Worm (Caenorhabditis elegans) whole organism, L2 larva: ENCODE data around the gene ZK666.11.

Source experiments
- C34F6.9 ChIP-seq: fragments of 150-350 bp; optimal IDR thresholded peaks from 2 replicates; lab custom pipeline; 2014; ENCODE audit warnings: missing biosample characterization, missing genetic modification characterization
- F13H6.1 ChIP-seq: sonication (generic microtip); optimal IDR thresholded peaks from 2 replicates; lab custom pipeline; 2016; ENCODE audit warnings: missing genetic modification characterization, missing compliant biosample characterization
- R02D3.7 ChIP-seq: fragments of 150-350 bp; optimal IDR thresholded peaks from 2 replicates; lab custom pipeline; 2014; ENCODE audit warnings: missing biosample characterization, missing genetic modification characterization
- Y55F3AM.14 ChIP-seq: fragments of 200-800 bp; sonication (Bioruptor generic); optimal IDR thresholded peaks from 2 replicates; lab custom pipeline; 2018; ENCODE audit warnings: mild to moderate bottlenecking, missing genetic modification characterization, missing compliant biosample characterization
- ZK546.5 ChIP-seq: sonication (generic microtip); optimal IDR thresholded peaks from 2 replicates; lab custom pipeline; 2017; ENCODE audit warnings: missing biosample characterization, missing genetic modification characterization
- alr-1 ChIP-seq: fragments of 150-350 bp; optimal IDR thresholded peaks from 2 replicates; lab custom pipeline; 2014; ENCODE audit warnings: missing biosample characterization, missing genetic modification characterization
- aly-2 ChIP-seq: fragments of 150-350 bp; optimal IDR thresholded peaks from 2 replicates; lab custom pipeline; 2014; ENCODE audit warnings: missing biosample characterization, missing genetic modification characterization
- blmp-1 ChIP-seq: sonication (generic microtip); optimal IDR thresholded peaks from 2 replicates; lab custom pipeline; 2017; ENCODE audit warnings: missing genetic modification characterization, mild to moderate bottlenecking, missing compliant biosample characterization, antibody characterized with exemption, moderate library complexity; ENCODE audit not compliant: insufficient read depth
- ceh-16 ChIP-seq: fragments of 150-350 bp; optimal IDR thresholded peaks from 2 replicates; lab custom pipeline; 2014; ENCODE audit warnings: missing biosample characterization, missing genetic modification characterization
- ceh-82 ChIP-seq: fragments of 150-350 bp; optimal IDR thresholded peaks from 2 replicates; lab custom pipeline; 2014; ENCODE audit warnings: missing biosample characterization, missing genetic modification characterization
- crh-2 ChIP-seq: sonication (generic microtip); optimal IDR thresholded peaks from 2 replicates; lab custom pipeline; 2017; ENCODE audit warnings: missing biosample characterization, missing genetic modification characterization
- dmd-4 ChIP-seq: sonication (generic microtip); optimal IDR thresholded peaks from 2 replicates; lab custom pipeline; 2017; ENCODE audit warnings: missing biosample characterization, missing genetic modification characterization
- egl-27 ChIP-seq: sonication (generic microtip); optimal IDR thresholded peaks from 3 replicates; lab custom pipeline; 2017; ENCODE audit warnings: missing biosample characterization, missing genetic modification reagents, missing genetic modification characterization
- elt-1 ChIP-seq: fragments of 150-350 bp; optimal IDR thresholded peaks from 2 replicates; lab custom pipeline; 2014; ENCODE audit warnings: missing biosample characterization, missing genetic modification characterization
- elt-3 ChIP-seq: sonication (generic microtip); optimal IDR thresholded peaks from 2 replicates; lab custom pipeline; 2017; ENCODE audit warnings: missing biosample characterization, missing genetic modification characterization
- fos-1 ChIP-seq: fragments of 150-350 bp; optimal IDR thresholded peaks from 2 replicates; lab custom pipeline; 2014; ENCODE audit warnings: missing biosample characterization, missing genetic modification characterization
- gmeb-1 ChIP-seq: fragments of 150-350 bp; optimal IDR thresholded peaks from 2 replicates; lab custom pipeline; 2014; ENCODE audit warnings: missing biosample characterization, missing genetic modification characterization
- lin-11 ChIP-seq: fragments of 150-350 bp; sonication (generic microtip); optimal IDR thresholded peaks from 2 replicates; lab custom pipeline; 2014; ENCODE audit warnings: missing biosample characterization, missing genetic modification characterization, inconsistent platforms, mixed read lengths
- lin-13 ChIP-seq: fragments of 150-350 bp; optimal IDR thresholded peaks from 2 replicates; lab custom pipeline; 2014; ENCODE audit warnings: missing biosample characterization, missing genetic modification reagents, missing genetic modification characterization
- lin-39 ChIP-seq: fragments of 150-350 bp; optimal IDR thresholded peaks from 2 replicates; lab custom pipeline; 2014; ENCODE audit warnings: missing biosample characterization, missing genetic modification reagents, missing genetic modification characterization
- lsy-2 ChIP-seq, 2 experiments: fragments of 150-350 bp in 1 of 2; sonication (generic microtip) in 1 of 2; optimal IDR thresholded peaks; 2 replicates each; lab custom pipeline; 2014 to 2017; ENCODE audit warnings: missing biosample characterization in 2 of 2, missing genetic modification characterization in 2 of 2
- nhr-10 ChIP-seq: sonication (generic microtip); optimal IDR thresholded peaks from 2 replicates; lab custom pipeline; 2017; ENCODE audit warnings: missing biosample characterization, missing genetic modification characterization
- nhr-12 ChIP-seq: fragments of 150-350 bp; optimal IDR thresholded peaks from 2 replicates; lab custom pipeline; 2014; ENCODE audit warnings: missing biosample characterization, missing genetic modification characterization
- nhr-129 ChIP-seq: fragments of 150-350 bp; optimal IDR thresholded peaks from 2 replicates; lab custom pipeline; 2014; ENCODE audit warnings: missing biosample characterization, missing genetic modification characterization
- nhr-21 ChIP-seq: fragments of 150-350 bp; optimal IDR thresholded peaks from 2 replicates; lab custom pipeline; 2014; ENCODE audit warnings: missing biosample characterization, missing genetic modification characterization
- nhr-23 ChIP-seq: fragments of 150-350 bp; optimal IDR thresholded peaks from 2 replicates; lab custom pipeline; 2014; ENCODE audit warnings: missing biosample characterization, missing genetic modification reagents, missing genetic modification characterization
- nhr-237 ChIP-seq: fragments of 150-350 bp; optimal IDR thresholded peaks from 2 replicates; lab custom pipeline; 2014; ENCODE audit warnings: missing biosample characterization, missing genetic modification characterization
- nhr-25 ChIP-seq: fragments of 150-350 bp; sonication (generic microtip); optimal IDR thresholded peaks from 3 replicates; lab custom pipeline; 2014; ENCODE audit warnings: missing biosample characterization, missing genetic modification characterization
- nhr-6 ChIP-seq: fragments of 150-350 bp; optimal IDR thresholded peaks from 2 replicates; lab custom pipeline; 2014; ENCODE audit warnings: missing biosample characterization, missing genetic modification characterization
- nhr-77 ChIP-seq: fragments of 150-350 bp; optimal IDR thresholded peaks from 2 replicates; lab custom pipeline; 2014; ENCODE audit warnings: missing biosample characterization, missing genetic modification characterization
- peb-1 ChIP-seq: fragments of 150-350 bp; optimal IDR thresholded peaks from 2 replicates; lab custom pipeline; 2014; ENCODE audit warnings: missing biosample characterization, missing genetic modification characterization
- sem-4 ChIP-seq: fragments of 150-350 bp; optimal IDR thresholded peaks from 2 replicates; lab custom pipeline; 2014; ENCODE audit warnings: missing biosample characterization, missing genetic modification reagents, missing genetic modification characterization
- skn-1 ChIP-seq: sonication (generic microtip); optimal IDR thresholded peaks from 2 replicates; lab custom pipeline; 2017; ENCODE audit warnings: missing biosample characterization, missing genetic modification characterization
- sma-3 ChIP-seq: sonication (generic microtip); optimal IDR thresholded peaks from 2 replicates; lab custom pipeline; 2016; ENCODE audit warnings: missing genetic modification reagents, missing genetic modification characterization, missing compliant biosample characterization
- sma-9 ChIP-seq, 2 experiments: fragments of 150-350 bp in 1 of 2; sonication (generic microtip) in 1 of 2; optimal IDR thresholded peaks; 2 replicates each; lab custom pipeline; 2014 to 2016; ENCODE audit warnings: missing genetic modification characterization in 2 of 2, mild to moderate bottlenecking in 1 of 2, missing biosample characterization in 1 of 2, missing compliant biosample characterization in 1 of 2, missing genetic modification reagents in 1 of 2, moderate library complexity in 1 of 2
- unc-39 ChIP-seq: fragments of 150-350 bp; optimal IDR thresholded peaks from 2 replicates; lab custom pipeline; 2014; ENCODE audit warnings: missing biosample characterization, missing genetic modification characterization
- unc-55 ChIP-seq: fragments of 150-350 bp; sonication (generic microtip); optimal IDR thresholded peaks from 3 replicates; lab custom pipeline; 2014; ENCODE audit warnings: missing biosample characterization, missing genetic modification reagents, missing genetic modification characterization
- zag-1 ChIP-seq: fragments of 150-350 bp; optimal IDR thresholded peaks from 2 replicates; lab custom pipeline; 2014; ENCODE audit warnings: missing biosample characterization, missing genetic modification characterization
- ztf-1 ChIP-seq: fragments of 200-800 bp; sonication (Bioruptor generic); conservative IDR thresholded peaks from 2 replicates; pipeline ENCODE4 v1.3.6; 2022; ENCODE audit warnings: missing genetic modification characterization, missing compliant biosample characterization
- ztf-11 ChIP-seq: sonication (generic microtip); optimal IDR thresholded peaks from 2 replicates; lab custom pipeline; 2017; ENCODE audit warnings: missing biosample characterization, missing genetic modification characterization

Gene ZK666.11

DNA sequence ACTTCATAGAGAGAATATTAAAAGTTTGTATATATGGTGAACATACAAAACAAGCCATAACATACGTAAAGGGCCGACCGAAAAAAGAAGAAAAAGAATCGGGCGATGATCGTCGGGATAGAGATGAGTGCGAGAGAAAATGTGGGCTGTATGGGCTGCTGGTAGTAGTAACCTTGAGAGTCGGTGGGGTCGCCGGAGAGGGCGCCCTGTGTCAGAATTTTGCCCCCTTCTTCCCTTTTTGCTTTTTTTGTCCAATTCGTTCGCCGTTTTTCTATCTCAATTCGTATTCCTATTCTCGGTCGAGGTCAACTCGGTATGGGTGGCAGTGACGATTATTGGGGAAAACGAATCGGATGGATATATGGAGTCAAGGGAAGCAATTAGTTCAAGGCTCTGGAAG lies 23.6 kb downstream of the ZK666.11 start:
- TF ChIP-seq R02D3.7 (no peak), C34F6.9 (no peak), elt-3 (tag; lab: Kevin White, UChicago) (no peak), nhr-12 (tag; lab: Kevin White, UChicago) (no peak), unc-39 (tag; lab: Kevin White, UChicago) (no peak), ceh-16 (tag; lab: Kevin White, UChicago) (peak; percentile 25), fos-1 (tag; lab: Kevin White, UChicago) (no peak), dmd-4 (tag; lab: Kevin White, UChicago) (no peak), ZK546.5 (tag; lab: Kevin White, UChicago) (no peak), sem-4 (no peak), ztf-11 (no peak), nhr-10 (tag; lab: Kevin White, UChicago) (no peak), lin-13 (GFP tag; lab: Kevin White, UChicago) (no peak), zag-1 (tag; lab: Kevin White, UChicago) (no peak), sma-9 (GFP tag; optimal IDR thresholded peaks at IDR 0.05; lab: Kevin White, UChicago) (peak; percentile 33), sma-9 (tag; optimal IDR thresholded peaks at IDR 0.05; lab: Kevin White, UChicago) (no peak), ceh-82 (tag; lab: Kevin White, UChicago) (no peak), nhr-25 (peak; percentile 1), nhr-129 (tag; lab: Kevin White, UChicago) (no peak), F13H6.1 (no peak), nhr-21 (tag; lab: Kevin White, UChicago) (no peak), alr-1 (tag; lab: Kevin White, UChicago) (no peak)

DNA sequence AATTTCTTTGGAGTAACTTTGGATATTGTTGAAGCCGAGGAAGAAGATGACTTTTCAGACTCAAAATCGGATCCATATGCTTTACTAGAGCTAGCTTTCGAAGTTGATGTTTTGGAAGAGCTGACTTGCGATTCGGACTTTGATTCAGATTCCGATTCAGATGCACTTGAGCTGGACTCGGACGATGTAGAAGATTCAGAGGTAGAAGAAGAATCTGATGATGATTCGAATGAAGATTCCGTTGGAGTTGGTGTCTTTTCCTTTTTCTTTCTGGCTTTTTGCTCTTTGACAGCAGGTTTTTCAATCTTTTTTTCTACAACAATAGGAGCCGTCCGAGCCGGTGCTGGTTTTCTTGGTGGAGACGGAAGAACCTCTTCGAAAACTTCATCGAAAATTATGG lies 25.6 kb downstream of the ZK666.11 start:
- TF ChIP-seq Y55F3AM.14 (GFP tag; lab: Kevin White, UChicago) (no peak), C34F6.9 (no peak), alr-1 (tag; lab: Kevin White, UChicago) (no peak), zag-1 (tag; lab: Kevin White, UChicago) (no peak), egl-27 (no peak), R02D3.7 (no peak)

DNA sequence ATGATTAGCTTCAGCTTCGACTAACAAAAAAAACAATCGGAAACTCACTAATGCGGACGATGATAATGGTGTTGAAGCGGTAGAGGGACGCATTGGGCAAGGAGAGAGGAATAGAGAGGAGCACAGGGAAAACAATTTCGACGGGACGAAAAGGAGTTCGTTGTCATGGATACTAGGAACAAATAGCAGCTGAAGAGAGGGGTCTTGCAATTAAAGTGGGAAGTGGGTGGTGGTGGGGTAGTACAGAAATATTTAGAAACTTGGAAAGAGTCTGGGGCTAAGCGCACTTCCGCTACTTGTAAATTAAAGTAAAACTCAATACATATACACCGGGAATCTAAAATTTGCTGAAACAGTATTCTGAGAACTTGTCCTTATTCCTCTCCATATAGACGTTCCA lies 27.4 kb downstream of the ZK666.11 start, which contains the start of gene F59B10.2:
F59B10.2 (minus strand) TSS at position 101 of the 400 bp plus-strand sequence.
- TF ChIP-seq nhr-12 (tag; lab: Kevin White, UChicago) (no peak), nhr-77 (tag; lab: Kevin White, UChicago) (no peak), egl-27 (no peak), sem-4 (no peak), nhr-237 (tag; lab: Kevin White, UChicago) (no peak), zag-1 (tag; lab: Kevin White, UChicago) (no peak), blmp-1 (tag; lab: Kevin White, UChicago) (no peak), F13H6.1 (no peak), ceh-82 (tag; lab: Kevin White, UChicago) (no peak), nhr-6 (no peak), ztf-1 (no peak), lin-39 (tag; lab: Kevin White, UChicago) (no peak), C34F6.9 (no peak), elt-1 (tag; lab: Kevin White, UChicago) (no peak), nhr-129 (tag; lab: Kevin White, UChicago) (no peak), Y55F3AM.14 (GFP tag; lab: Kevin White, UChicago) (no peak), dmd-4 (tag; lab: Kevin White, UChicago) (no peak), lin-13 (GFP tag; lab: Kevin White, UChicago) (no peak), sma-9 (GFP tag; optimal IDR thresholded peaks at IDR 0.05; lab: Kevin White, UChicago) (no peak), sma-9 (tag; optimal IDR thresholded peaks at IDR 0.05; lab: Kevin White, UChicago) (no peak)

DNA sequence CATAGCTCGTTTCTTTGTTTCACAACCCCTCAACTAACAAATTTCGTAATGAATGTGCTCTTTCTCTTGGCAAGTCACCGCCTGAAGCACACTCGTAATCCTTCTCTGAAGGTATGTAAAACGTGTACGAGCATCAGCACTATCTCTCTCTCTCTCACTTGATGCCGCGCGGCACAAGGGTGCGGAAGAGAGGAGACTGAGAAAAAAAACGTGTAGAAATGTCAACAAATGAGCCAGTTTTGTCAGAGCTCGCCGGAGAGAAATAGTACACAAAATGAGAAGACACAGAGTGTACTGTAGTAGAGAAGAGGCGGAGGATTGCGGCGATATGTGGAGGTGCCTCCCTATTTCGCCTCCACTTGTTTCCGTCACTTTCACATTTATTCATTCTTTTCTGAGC lies 27.9 kb downstream of the ZK666.11 start, which contains the start of gene F59B10.3:
F59B10.3 (plus strand) TSS at position 301 of the 400 bp plus-strand sequence.
- TF ChIP-seq unc-55, result no peak
- peak; percentile 25 for TF ChIP-seq F13H6.1
- no peak for TF ChIP-seq skn-1 (tag; lab: Kevin White, UChicago)

DNA sequence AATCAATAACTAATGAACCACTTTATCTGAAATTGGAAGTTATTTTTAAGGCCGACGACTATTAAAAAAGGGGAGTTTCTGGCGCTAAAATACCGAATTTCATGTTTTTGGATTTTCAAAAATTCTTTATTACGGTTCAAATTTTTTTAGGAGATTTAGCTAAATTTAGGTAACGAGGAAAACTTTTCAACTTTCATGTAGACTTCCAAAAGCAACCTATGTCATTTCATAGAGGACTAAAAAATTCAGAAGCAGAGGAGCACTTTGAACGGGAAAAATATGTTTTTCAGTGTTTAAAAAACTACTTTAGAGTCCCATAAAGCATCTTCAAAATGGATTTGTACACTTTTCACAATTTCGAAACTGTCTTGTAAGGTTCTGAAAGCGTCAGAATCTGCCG lies 31.1 kb downstream of the ZK666.11 start:
- TF ChIP-seq egl-27 (no peak), aly-2 (no peak), nhr-21 (tag; lab: Kevin White, UChicago) (no peak), alr-1 (tag; lab: Kevin White, UChicago) (no peak), lin-13 (GFP tag; lab: Kevin White, UChicago) (no peak), lsy-2 (tag; optimal IDR thresholded peaks at IDR 0.05; lab: Kevin White, UChicago) (no peak), zag-1 (tag; lab: Kevin White, UChicago) (no peak), elt-3 (tag; lab: Kevin White, UChicago) (no peak), ztf-11 (no peak), nhr-23 (tag; lab: Kevin White, UChicago) (no peak), C34F6.9 (no peak), crh-2 (no peak), lin-11 (tag; lab: Kevin White, UChicago) (no peak), sma-3 (no peak), fos-1 (tag; lab: Kevin White, UChicago) (no peak), nhr-10 (tag; lab: Kevin White, UChicago) (no peak), peb-1 (tag; lab: Kevin White, UChicago) (no peak), ZK546.5 (tag; lab: Kevin White, UChicago) (no peak), R02D3.7 (no peak), gmeb-1 (tag; lab: Kevin White, UChicago) (no peak)
